Worm (Caenorhabditis elegans) whole organism, mixed stage, embryonic: ENCODE data around the gene tex-2.

Source experiments
- blmp-1 ChIP-seq: fragments of 150-350 bp; optimal IDR thresholded peaks from 2 replicates; lab custom pipeline; 2014; ENCODE audit warnings: missing biosample characterization, missing genetic modification characterization
- ces-1 ChIP-seq: fragments of 150-350 bp; optimal IDR thresholded peaks from 2 replicates; lab custom pipeline; 2014; ENCODE audit warnings: missing biosample characterization, missing genetic modification reagents, missing genetic modification characterization
- elt-3 ChIP-seq: fragments of 150-350 bp; optimal IDR thresholded peaks from 2 replicates; lab custom pipeline; 2014; ENCODE audit warnings: missing biosample characterization, missing genetic modification characterization
- flh-1 ChIP-seq: fragments of 200-800 bp; sonication (Bioruptor generic); optimal IDR thresholded peaks from 2 replicates; lab custom pipeline; 2018; ENCODE audit warnings: mild to moderate bottlenecking, missing genetic modification characterization, moderate library complexity, missing compliant biosample characterization
- hlh-1 ChIP-seq: fragments of 150-350 bp; optimal IDR thresholded peaks from 2 replicates; lab custom pipeline; 2014; ENCODE audit warnings: missing biosample characterization, missing genetic modification reagents, missing genetic modification characterization
- lin-13 ChIP-seq: fragments of 150-350 bp; optimal IDR thresholded peaks from 2 replicates; lab custom pipeline; 2014; ENCODE audit warnings: missing biosample characterization, missing genetic modification characterization
- mep-1 ChIP-seq: fragments of 150-350 bp; optimal IDR thresholded peaks from 2 replicates; lab custom pipeline; 2017; ENCODE audit warnings: missing biosample characterization, missing genetic modification reagents, missing genetic modification characterization, inconsistent platforms
- nhr-12 ChIP-seq: fragments of 150-350 bp; optimal IDR thresholded peaks from 2 replicates; lab custom pipeline; 2014; ENCODE audit warnings: missing biosample characterization, missing genetic modification characterization
- nhr-28 ChIP-seq: fragments of 150-350 bp; optimal IDR thresholded peaks from 2 replicates; lab custom pipeline; 2014; ENCODE audit warnings: missing biosample characterization, missing genetic modification characterization
- nhr-76 ChIP-seq: sonication (generic microtip); optimal IDR thresholded peaks from 2 replicates; lab custom pipeline; 2017; ENCODE audit warnings: missing biosample characterization, missing genetic modification characterization
- pha-4 ChIP-seq: fragments of 150-350 bp; optimal IDR thresholded peaks from 2 replicates; lab custom pipeline; 2018; ENCODE audit warnings: missing biosample characterization, missing genetic modification reagents, missing genetic modification characterization
- snpc-4 ChIP-seq: fragments of 150-350 bp; optimal IDR thresholded peaks from 2 replicates; lab custom pipeline; 2014; ENCODE audit warnings: missing biosample characterization, missing genetic modification characterization
- unc-62 ChIP-seq: fragments of 150-350 bp; optimal IDR thresholded peaks from 2 replicates; lab custom pipeline; 2014; ENCODE audit warnings: missing biosample characterization, missing genetic modification reagents, missing genetic modification characterization

DNA sequence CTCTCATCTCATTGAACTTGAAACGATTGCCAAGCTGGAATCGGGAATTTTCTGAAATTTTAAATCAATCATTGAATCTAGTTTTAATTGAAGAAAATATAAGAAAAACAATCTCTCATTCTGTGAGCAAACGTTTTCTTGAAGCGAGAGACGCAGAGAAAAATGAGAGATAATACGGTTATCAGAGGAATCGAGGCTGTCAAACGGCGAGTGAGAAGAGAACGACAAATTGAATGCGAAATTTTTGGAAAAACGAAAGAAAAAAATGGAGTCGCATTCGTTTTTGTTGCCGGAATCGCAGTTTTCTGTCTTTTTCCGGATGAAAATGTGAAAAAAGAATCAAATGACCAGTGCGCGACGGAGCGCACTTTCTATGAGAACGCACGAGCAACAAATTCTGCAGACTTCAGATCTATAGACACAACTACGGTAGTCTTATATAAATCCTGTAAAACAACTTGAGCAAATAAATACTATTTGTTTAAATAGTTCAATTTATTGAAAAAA lies at the start of gene tex-2:
- TF ChIP-seq nhr-28 (tag; lab: Kevin White, UChicago) (no peak), lin-13 (peak; percentile 54), mep-1 (tag; lab: Kevin White, UChicago) (peak; percentile 86), elt-3 (tag; lab: Kevin White, UChicago) (no peak), hlh-1 (no peak), flh-1 (no peak), blmp-1 (tag; lab: Kevin White, UChicago) (no peak), unc-62 (GFP tag; lab: Kevin White, UChicago) (no peak), nhr-76 (no peak), pha-4 (tag; lab: Kevin White, UChicago) (no peak), ces-1 (GFP tag; lab: Kevin White, UChicago) (peak; percentile 89), snpc-4 (tag; lab: Kevin White, UChicago) (no peak), nhr-12 (tag; lab: Kevin White, UChicago) (no peak)
